Worm (Caenorhabditis elegans) whole organism, L4/young adult: ENCODE data around the gene C36A4.10.

Source experiments
- W03F9.2 ChIP-seq: fragments of 150-350 bp; optimal IDR thresholded peaks from 2 replicates; lab custom pipeline; 2014; ENCODE audit warnings: missing biosample characterization, missing genetic modification characterization
- dao-5 ChIP-seq: sonication (generic microtip); optimal IDR thresholded peaks from 2 replicates; lab custom pipeline; 2016; ENCODE audit warnings: missing genotype, missing genetic modification characterization, moderate library complexity, missing compliant biosample characterization
- him-1 ChIP-seq: sonication (generic microtip); optimal IDR thresholded peaks from 2 replicates; lab custom pipeline; 2016; ENCODE audit warnings: missing genotype, missing genetic modification reagents, missing genetic modification characterization, missing compliant biosample characterization

- TF ChIP-seq him-1 (tag; lab: Kevin White, UChicago) (no peak), dao-5 (tag; lab: Kevin White, UChicago) (no peak), W03F9.2 (tag; lab: Kevin White, UChicago) (no peak)
Measured at ce11 chrIII:3834800-3835271, 3.6 kb upstream of the C36A4.10 start, which contains the start of gene cyp-25A2.
